Worm (Caenorhabditis elegans) whole organism, young adult: ENCODE data around the gene ttr-41.

Source experiments
- D2030.7 ChIP-seq: fragments of 200-800 bp; sonication (Bioruptor generic); IDR thresholded peaks from 2 replicates; pipeline ENCODE4 v1.3.6; 2022; ENCODE audit warnings: missing genetic modification reagents, missing genetic modification characterization, missing compliant biosample characterization
- F10E7.11 ChIP-seq: sonication (generic microtip); optimal IDR thresholded peaks from 2 replicates; lab custom pipeline; 2017; ENCODE audit warnings: mild to moderate bottlenecking, missing genetic modification characterization, moderate library complexity, missing compliant biosample characterization
- F22D6.2 ChIP-seq: sonication (generic microtip); optimal IDR thresholded peaks from 2 replicates; lab custom pipeline; 2016; ENCODE audit warnings: mild to moderate bottlenecking, missing genetic modification characterization, missing compliant biosample characterization
- F33H1.4 ChIP-seq: fragments of 200-800 bp; sonication (Bioruptor generic); IDR thresholded peaks from 2 replicates; pipeline ENCODE4 v1.3.6; 2022; ENCODE audit warnings: missing genetic modification reagents, missing genetic modification characterization, missing compliant biosample characterization
- F49E8.2 ChIP-seq: sonication (generic microtip); optimal IDR thresholded peaks from 3 replicates; lab custom pipeline; 2017; ENCODE audit warnings: missing genetic modification characterization, mild to moderate bottlenecking, missing compliant biosample characterization, antibody characterized with exemption, moderate library complexity; ENCODE audit not compliant: insufficient read depth
- F57A8.1 ChIP-seq: fragments of 200-800 bp; sonication (Bioruptor generic); optimal IDR thresholded peaks from 2 replicates; lab custom pipeline; 2018; ENCODE audit warnings: mild to moderate bottlenecking, missing genetic modification characterization, moderate library complexity, missing compliant biosample characterization
- F57C9.4 ChIP-seq: sonication (generic microtip); optimal IDR thresholded peaks from 2 replicates; lab custom pipeline; 2017; ENCODE audit warnings: mild to moderate bottlenecking, missing genetic modification characterization, missing compliant biosample characterization
- K12H6.12 ChIP-seq: fragments of 200-800 bp; sonication (Bioruptor generic); optimal IDR thresholded peaks from 2 replicates; lab custom pipeline; 2018; ENCODE audit warnings: mild to moderate bottlenecking, missing genetic modification characterization, missing compliant biosample characterization
- T07F8.4 ChIP-seq: sonication (generic microtip); optimal IDR thresholded peaks from 2 replicates; lab custom pipeline; 2016; ENCODE audit warnings: mild to moderate bottlenecking, missing genetic modification characterization, moderate library complexity, missing compliant biosample characterization
- T26A5.8 ChIP-seq: sonication (generic microtip); optimal IDR thresholded peaks from 2 replicates; lab custom pipeline; 2016; ENCODE audit warnings: missing genetic modification characterization, missing compliant biosample characterization
- Y53F4B.3 ChIP-seq: fragments of 200-800 bp; sonication (Bioruptor generic); IDR thresholded peaks from 2 replicates; pipeline ENCODE4 v1.3.6; 2022; ENCODE audit warnings: missing genetic modification reagents, missing genetic modification characterization, missing compliant biosample characterization
- Y53G8AR.9 ChIP-seq: fragments of 200-800 bp; sonication (Bioruptor generic); conservative IDR thresholded peaks from 2 replicates; pipeline ENCODE4 v1.3.6; 2022; ENCODE audit warnings: missing genetic modification reagents, missing genetic modification characterization, missing compliant biosample characterization
- Y56A3A.18 ChIP-seq: fragments of 200-800 bp; sonication (Bioruptor generic); IDR thresholded peaks from 2 replicates; pipeline ENCODE4 v1.3.6; 2022; ENCODE audit warnings: missing genetic modification reagents, missing genetic modification characterization, missing compliant biosample characterization
- Y95B8A.8 ChIP-seq: fragments of 200-800 bp; sonication (Bioruptor generic); IDR thresholded peaks from 2 replicates; pipeline ENCODE4 v1.3.6; 2022; ENCODE audit warnings: missing genetic modification reagents, missing genetic modification characterization, missing compliant biosample characterization
- ama-1 ChIP-seq, 3 experiments: fragments of 150-350 bp in 1 of 3; sonication (generic microtip) in 2 of 3; optimal IDR thresholded peaks; 2 replicates each; lab custom pipeline; 2014 to 2018; ENCODE audit warnings: missing biosample characterization in 2 of 3, missing genetic modification characterization in 2 of 3, missing genetic modification reagents in 2 of 3
- aptf-3 ChIP-seq: fragments of 200-800 bp; sonication (Bioruptor generic); IDR thresholded peaks from 2 replicates; pipeline ENCODE4 v1.3.6; 2022; ENCODE audit warnings: missing genetic modification characterization, missing compliant biosample characterization
- athp-1 ChIP-seq: sonication (generic microtip); optimal IDR thresholded peaks from 2 replicates; lab custom pipeline; 2017; ENCODE audit warnings: mild to moderate bottlenecking, missing genetic modification characterization, missing compliant biosample characterization
- bed-1 ChIP-seq: fragments of 200-800 bp; sonication (Bioruptor generic); IDR thresholded peaks from 2 replicates; pipeline ENCODE4 v1.3.6; 2022; ENCODE audit warnings: missing genetic modification reagents, missing genetic modification characterization, missing compliant biosample characterization
- cebp-1 ChIP-seq, 2 experiments: fragments of 200-800 bp in 1 of 2; sonication (Bioruptor generic) in 1 of 2; sonication (generic microtip) in 1 of 2; IDR thresholded peaks in 1 of 2; optimal IDR thresholded peaks in 1 of 2; 2 replicates each; pipeline versions ENCODE4 v1.3.6 to Lab custom; 2017 to 2022; ENCODE audit warnings: missing compliant biosample characterization in 2 of 2, missing genetic modification characterization in 2 of 2, mild to moderate bottlenecking in 1 of 2, missing genetic modification reagents in 1 of 2, moderate library complexity in 1 of 2
- ceh-27 ChIP-seq: fragments of 200-800 bp; sonication (Bioruptor generic); optimal IDR thresholded peaks from 2 replicates; lab custom pipeline; 2018; ENCODE audit warnings: mild to moderate bottlenecking, missing genetic modification characterization, moderate library complexity, missing compliant biosample characterization
- ceh-58 ChIP-seq: fragments of 200-800 bp; sonication (Bioruptor generic); IDR thresholded peaks from 2 replicates; pipeline ENCODE4 v1.3.6; 2022; ENCODE audit warnings: missing genetic modification characterization, missing compliant biosample characterization
- ceh-79 ChIP-seq: sonication (generic microtip); optimal IDR thresholded peaks from 2 replicates; lab custom pipeline; 2017; ENCODE audit warnings: mild to moderate bottlenecking, missing genetic modification characterization, missing compliant biosample characterization
- chd-7 ChIP-seq: sonication (generic microtip); optimal IDR thresholded peaks from 2 replicates; lab custom pipeline; 2016; ENCODE audit warnings: mild to moderate bottlenecking, missing genetic modification characterization, moderate library complexity, missing compliant biosample characterization
- dpff-1 ChIP-seq: sonication (generic microtip); optimal IDR thresholded peaks from 2 replicates; lab custom pipeline; 2017; ENCODE audit warnings: mild to moderate bottlenecking, missing genetic modification characterization, missing compliant biosample characterization
- dpl-1 ChIP-seq: fragments of 150-350 bp; optimal IDR thresholded peaks from 2 replicates; lab custom pipeline; 2014; ENCODE audit warnings: missing biosample characterization, missing genetic modification reagents, missing genetic modification characterization
- efl-1 ChIP-seq: fragments of 150-350 bp; optimal IDR thresholded peaks from 2 replicates; lab custom pipeline; 2014; ENCODE audit warnings: missing biosample characterization, missing genetic modification reagents, missing genetic modification characterization
- egl-44 ChIP-seq: fragments of 200-800 bp; sonication (Bioruptor generic); IDR thresholded peaks from 2 replicates; pipeline ENCODE4 v1.3.6; 2022; ENCODE audit warnings: missing genetic modification reagents, missing genetic modification characterization, missing compliant biosample characterization
- him-1 ChIP-seq: sonication (generic microtip); optimal IDR thresholded peaks from 2 replicates; lab custom pipeline; 2016; ENCODE audit warnings: missing genotype, missing genetic modification reagents, missing genetic modification characterization, missing compliant biosample characterization
- hlh-12 ChIP-seq: sonication (generic microtip); optimal IDR thresholded peaks from 2 replicates; lab custom pipeline; 2016; ENCODE audit warnings: missing genetic modification characterization, missing compliant biosample characterization
- hsf-1 ChIP-seq: fragments of 200-800 bp; sonication (Bioruptor generic); IDR thresholded peaks from 2 replicates; pipeline ENCODE4 v1.3.6; 2022; ENCODE audit warnings: missing genetic modification reagents, missing genetic modification characterization, missing compliant biosample characterization
- let-607 ChIP-seq, 2 experiments: fragments of 200-800 bp in 1 of 2; sonication (Bioruptor generic) in 1 of 2; sonication (generic microtip) in 1 of 2; optimal IDR thresholded peaks; 2 replicates each; lab custom pipeline; 2016 to 2018; ENCODE audit warnings: mild to moderate bottlenecking in 2 of 2, missing compliant biosample characterization in 2 of 2, missing genetic modification characterization in 2 of 2, moderate library complexity in 2 of 2, missing genotype in 1 of 2
- lin-40 ChIP-seq: sonication (generic microtip); optimal IDR thresholded peaks from 2 replicates; lab custom pipeline; 2016; ENCODE audit warnings: missing genetic modification characterization, mild to moderate bottlenecking, missing compliant biosample characterization, missing genotype, missing genetic modification reagents
- mcd-1 ChIP-seq: fragments of 200-800 bp; sonication (Bioruptor generic); IDR thresholded peaks from 2 replicates; pipeline ENCODE4 v1.3.6; 2022; ENCODE audit warnings: missing genetic modification reagents, missing genetic modification characterization, missing compliant biosample characterization
- mel-28 ChIP-seq: sonication (generic microtip); optimal IDR thresholded peaks from 2 replicates; lab custom pipeline; 2016; ENCODE audit warnings: borderline replicate concordance, mild to moderate bottlenecking, missing genetic modification characterization, missing compliant biosample characterization
- mes-4 ChIP-seq: sonication (generic microtip); optimal IDR thresholded peaks from 2 replicates; lab custom pipeline; 2016; ENCODE audit warnings: missing genotype, missing genetic modification characterization, missing compliant biosample characterization
- mxl-1 ChIP-seq: sonication (generic microtip); optimal IDR thresholded peaks from 2 replicates; lab custom pipeline; 2016; ENCODE audit warnings: missing genetic modification characterization, missing compliant biosample characterization
- nhr-120 ChIP-seq: fragments of 200-800 bp; sonication (Bioruptor generic); IDR thresholded peaks from 2 replicates; pipeline ENCODE4 v1.3.6; 2022; ENCODE audit warnings: missing genetic modification characterization, missing compliant biosample characterization
- nhr-80 ChIP-seq: sonication (generic microtip); optimal IDR thresholded peaks from 2 replicates; lab custom pipeline; 2016; ENCODE audit warnings: missing genetic modification characterization, missing compliant biosample characterization
- nhr-90 ChIP-seq: sonication (generic microtip); optimal IDR thresholded peaks from 2 replicates; lab custom pipeline; 2016; ENCODE audit warnings: missing genotype, mild to moderate bottlenecking, missing genetic modification characterization, missing compliant biosample characterization
- pha-4 ChIP-seq: fragments of 150-350 bp; sonication (generic microtip); optimal IDR thresholded peaks from 2 replicates; lab custom pipeline; 2014; ENCODE audit warnings: missing biosample characterization, missing genetic modification reagents, missing genetic modification characterization
- repo-1 ChIP-seq: sonication (generic microtip); optimal IDR thresholded peaks from 2 replicates; lab custom pipeline; 2017; ENCODE audit warnings: mild to moderate bottlenecking, missing genetic modification characterization, missing compliant biosample characterization
- snpc-1.3 ChIP-seq: sonication (generic microtip); optimal IDR thresholded peaks from 2 replicates; lab custom pipeline; 2017; ENCODE audit warnings: missing genetic modification characterization, mild to moderate bottlenecking, missing compliant biosample characterization, antibody characterized with exemption, moderate library complexity, missing genotype, missing genetic modification reagents; ENCODE audit not compliant: insufficient read depth
- snpc-4 ChIP-seq, 5 experiments: fragments of 150-350 bp in 1 of 5; sonication (generic microtip) in 4 of 5; optimal IDR thresholded peaks; 2 replicates each; lab custom pipeline; 2014 to 2018; ENCODE audit warnings: missing genetic modification characterization in 5 of 5, missing biosample characterization in 3 of 5, antibody characterized with exemption in 2 of 5, mild to moderate bottlenecking in 2 of 5, missing compliant biosample characterization in 2 of 5, missing genotype in 2 of 5, moderate library complexity in 2 of 5, missing genetic modification reagents in 1 of 5
- sptf-2 ChIP-seq: fragments of 200-800 bp; sonication (Bioruptor generic); optimal IDR thresholded peaks from 2 replicates; lab custom pipeline; 2018; ENCODE audit warnings: mild to moderate bottlenecking, missing genetic modification characterization, missing compliant biosample characterization
- tlf-1 ChIP-seq: fragments of 200-800 bp; sonication (Bioruptor generic); optimal IDR thresholded peaks from 2 replicates; lab custom pipeline; 2018; ENCODE audit warnings: mild to moderate bottlenecking, missing genetic modification characterization, missing compliant biosample characterization
- unc-130 ChIP-seq: sonication (generic microtip); optimal IDR thresholded peaks from 2 replicates; lab custom pipeline; 2016; ENCODE audit warnings: missing genetic modification reagents, missing genetic modification characterization, missing compliant biosample characterization
- xnd-1 ChIP-seq: sonication (generic microtip); optimal IDR thresholded peaks from 2 replicates; lab custom pipeline; 2016; ENCODE audit warnings: missing genotype, missing genetic modification reagents, missing genetic modification characterization, missing compliant biosample characterization
- ztf-6 ChIP-seq: fragments of 200-800 bp; sonication (Bioruptor generic); IDR thresholded peaks from 2 replicates; pipeline ENCODE4 v1.3.6; 2022; ENCODE audit warnings: missing genetic modification reagents, missing genetic modification characterization, missing compliant biosample characterization

The ttr-41 gene

DNA sequence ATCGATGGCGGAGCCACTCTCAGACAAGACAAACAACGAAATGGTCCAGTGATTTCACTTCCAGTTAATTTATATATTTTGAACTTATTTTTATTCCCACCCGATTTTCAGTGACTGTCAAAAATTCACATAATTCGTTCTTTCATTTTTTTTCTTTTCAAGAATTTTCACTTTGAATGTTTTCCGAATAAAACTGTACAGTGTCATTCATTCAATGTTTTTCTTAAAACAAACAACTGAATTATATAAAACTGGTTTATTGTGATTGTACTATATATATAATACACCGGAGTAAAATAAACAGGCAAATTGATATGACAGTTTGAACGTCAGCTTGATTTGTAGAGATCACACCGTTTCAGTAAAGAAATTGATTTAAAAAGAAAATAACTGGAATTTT is 24.7 kb downstream of the ttr-41 start:
- TF ChIP-seq ceh-27 (GFP tag; lab: Kevin White, UChicago) (no peak), let-607 (tag; optimal IDR thresholded peaks at IDR 0.05; lab: Kevin White, UChicago) (no peak), Y53F4B.3 (GFP tag; lab: Robert Waterston, UW) (no peak), F57C9.4 (tag; lab: Kevin White, UChicago) (no peak), xnd-1 (tag; lab: Kevin White, UChicago) (peak; percentile 13), cebp-1 (GFP tag; IDR thresholded peaks at IDR 0.05; lab: Robert Waterston, UW) (no peak), cebp-1 (tag; optimal IDR thresholded peaks at IDR 0.05; lab: Kevin White, UChicago) (peak; percentile 58), Y95B8A.8 (GFP tag; lab: Robert Waterston, UW) (no peak; the same call in none of the 2 replicates), bed-1 (GFP tag; lab: Robert Waterston, UW) (no peak), D2030.7 (GFP tag; lab: Robert Waterston, UW) (peak; percentile 57), him-1 (tag; lab: Kevin White, UChicago) (peak; percentile 16), dpff-1 (tag; lab: Kevin White, UChicago) (no peak), unc-130 (GFP tag; lab: Kevin White, UChicago) (peak; percentile 66), Y53G8AR.9 (peak; percentile 83), nhr-80 (no peak), T07F8.4 (no peak), aptf-3 (GFP tag; lab: Robert Waterston, UW) (no peak), F10E7.11 (tag; lab: Kevin White, UChicago) (no peak), egl-44 (GFP tag; lab: Robert Waterston, UW) (no peak), Y56A3A.18 (GFP tag; lab: Robert Waterston, UW) (no peak), F57A8.1 (no peak), ceh-58 (no peak), pha-4 (tag; lab: Kevin White, UChicago) (no peak), hlh-12 (no peak), mel-28 (tag; lab: Kevin White, UChicago) (no peak), mxl-1 (no peak), athp-1 (tag; lab: Kevin White, UChicago) (peak; percentile 2), ama-1 (optimal IDR thresholded peaks at IDR 0.05; lab: Kevin White, UChicago) (no peak), ama-1 (GFP tag; optimal IDR thresholded peaks at IDR 0.05; lab: Kevin White, UChicago) (no peak), F33H1.4 (GFP tag; lab: Robert Waterston, UW) (peak; percentile 36; the same call in 1 of the 2 replicates), repo-1 (tag; lab: Kevin White, UChicago) (peak; percentile 53), tlf-1 (peak; percentile 64), T26A5.8 (tag; lab: Kevin White, UChicago) (no peak), nhr-90 (tag; lab: Kevin White, UChicago) (no peak), lin-40 (tag; lab: Kevin White, UChicago) (no peak), nhr-120 (GFP tag; lab: Robert Waterston, UW) (no peak), hsf-1 (GFP tag; lab: Robert Waterston, UW) (peak; percentile 80), K12H6.12 (tag; lab: Kevin White, UChicago) (no peak), chd-7 (tag; lab: Kevin White, UChicago) (no peak), F22D6.2 (tag; lab: Kevin White, UChicago) (no peak), ztf-6 (no peak), sptf-2 (GFP tag; lab: Kevin White, UChicago) (no peak), dpl-1 (no peak), mes-4 (tag; lab: Kevin White, UChicago) (peak; percentile 28), mcd-1 (no peak), efl-1 (GFP tag; lab: Kevin White, UChicago) (peak; percentile 39), ceh-79 (no peak), snpc-1.3 (tag; lab: Kevin White, UChicago) (peak; percentile 46), snpc-4 (GFP tag; optimal IDR thresholded peaks at IDR 0.05; lab: Kevin White, UChicago) (no peak), snpc-4 (tag; optimal IDR thresholded peaks at IDR 0.05; lab: Kevin White, UChicago) (no peak), F49E8.2 (tag; lab: Kevin White, UChicago) (peak; percentile 62)
